Fruit fly (Drosophila melanogaster) whole organism, embryonic: ENCODE measurements around the gene RpS17.
A peak's percentile ranks its signal among the peaks of the same experiment; 100 is the strongest.

Experiments
- Abd-B ChIP-seq: fragments of 200-800 bp; sonication (Bioruptor generic); optimal IDR thresholded peaks from 2 replicates; lab custom pipeline; 2018; ENCODE audit warnings: missing biosample characterization, mild to moderate bottlenecking, missing genetic modification characterization, moderate library complexity
- Atf6 ChIP-seq: fragments of 200-800 bp; sonication (Bioruptor generic); IDR thresholded peaks from 2 replicates; pipeline ENCODE4 v1.3.6; 2022; ENCODE audit warnings: missing biosample characterization, missing genetic modification characterization
- BEAF-32 ChIP-seq: fragments of 200-800 bp; sonication (Bioruptor generic); optimal IDR thresholded peaks from 3 replicates; lab custom pipeline; 2017; ENCODE audit warnings: missing biosample characterization, missing genetic modification characterization, mild to moderate bottlenecking, moderate library complexity, missing genetic modification reagents
- C15 ChIP-seq: fragments of 200-800 bp; sonication (Bioruptor generic); IDR thresholded peaks from 3 replicates; pipeline ENCODE4 v1.3.6; 2022; ENCODE audit warnings: missing biosample characterization, missing genetic modification characterization
- CG1024 ChIP-seq: fragments of 200-800 bp; sonication (Bioruptor generic); IDR thresholded peaks from 2 replicates; pipeline ENCODE4 v1.3.6; 2022; ENCODE audit warnings: missing biosample characterization, missing genetic modification characterization
- CG11695 ChIP-seq: fragments of 200-800 bp; sonication (Bioruptor generic); IDR thresholded peaks from 3 replicates; pipeline ENCODE4 v1.3.6; 2022; ENCODE audit warnings: missing biosample characterization, missing genetic modification characterization
- CG1233 ChIP-seq: fragments of 200-800 bp; sonication (Bioruptor generic); optimal IDR thresholded peaks from 4 replicates; lab custom pipeline; 2018; ENCODE audit warnings: missing biosample characterization, mild to moderate bottlenecking, missing genetic modification characterization
- CG12744 ChIP-seq: fragments of 200-800 bp; sonication (Bioruptor generic); optimal IDR thresholded peaks from 2 replicates; lab custom pipeline; 2016; ENCODE audit warnings: missing biosample characterization, missing genetic modification characterization
- CG12769 ChIP-seq: fragments of 200-800 bp; sonication (Bioruptor generic); optimal IDR thresholded peaks from 2 replicates; lab custom pipeline; 2019; ENCODE audit warnings: missing biosample characterization, mild to moderate bottlenecking, missing genetic modification characterization, moderate library complexity
- CG2120 ChIP-seq: fragments of 200-800 bp; sonication (Bioruptor generic); optimal IDR thresholded peaks from 3 replicates; lab custom pipeline; 2016; ENCODE audit warnings: missing biosample characterization, missing genetic modification characterization
- CG31441 ChIP-seq: fragments of 200-800 bp; sonication (Bioruptor generic); IDR thresholded peaks from 2 replicates; pipeline ENCODE4 v1.3.6; 2022; ENCODE audit warnings: missing biosample characterization, missing genetic modification characterization
- CG3281 ChIP-seq: fragments of 200-800 bp; sonication (Bioruptor generic); optimal IDR thresholded peaks from 3 replicates; lab custom pipeline; 2017; ENCODE audit warnings: missing biosample characterization, mild to moderate bottlenecking, missing genetic modification characterization
- CG34376 ChIP-seq: fragments of 200-800 bp; sonication (Bioruptor generic); optimal IDR thresholded peaks from 2 replicates; lab custom pipeline; 2018; ENCODE audit warnings: missing biosample characterization, mild to moderate bottlenecking, missing genetic modification characterization
- CG4282 ChIP-seq: fragments of 200-800 bp; sonication (Bioruptor generic); optimal IDR thresholded peaks from 2 replicates; lab custom pipeline; 2016; ENCODE audit warnings: missing biosample characterization, missing genetic modification characterization
- CG6765 ChIP-seq: fragments of 200-800 bp; sonication (Bioruptor generic); optimal IDR thresholded peaks from 3 replicates; lab custom pipeline; 2017; ENCODE audit warnings: missing biosample characterization, mild to moderate bottlenecking, missing genetic modification characterization
- CG8765 ChIP-seq: fragments of 200-800 bp; sonication (Bioruptor generic); IDR thresholded peaks from 2 replicates; pipeline ENCODE4 v1.3.6; 2022; ENCODE audit warnings: missing biosample characterization, missing genetic modification characterization
- Camta ChIP-seq: fragments of 200-800 bp; sonication (Bioruptor generic); optimal IDR thresholded peaks from 2 replicates; lab custom pipeline; 2016; ENCODE audit warnings: missing biosample characterization, missing genetic modification characterization
- CoRest ChIP-seq: fragments of 200-800 bp; sonication (Bioruptor generic); optimal IDR thresholded peaks from 3 replicates; lab custom pipeline; 2018; ENCODE audit warnings: missing biosample characterization, mild to moderate bottlenecking, missing genetic modification characterization, moderate library complexity
- CrebB ChIP-seq: fragments of 200-800 bp; sonication (Bioruptor generic); optimal IDR thresholded peaks from 3 replicates; lab custom pipeline; 2018; ENCODE audit warnings: missing biosample characterization, mild to moderate bottlenecking, missing genetic modification characterization
- Dek ChIP-seq: fragments of 200-800 bp; sonication (Bioruptor generic); optimal IDR thresholded peaks from 3 replicates; lab custom pipeline; 2019; ENCODE audit warnings: missing biosample characterization, mild to moderate bottlenecking, missing genetic modification characterization, moderate library complexity
- Doc3 ChIP-seq: fragments of 200-800 bp; sonication (Bioruptor generic); IDR thresholded peaks from 3 replicates; pipeline ENCODE4 v1.3.6; 2022; ENCODE audit warnings: missing biosample characterization, missing genetic modification characterization; ENCODE audit not compliant: partially characterized antibody
- Hey ChIP-seq: fragments of 200-800 bp; sonication (Bioruptor generic); optimal IDR thresholded peaks from 3 replicates; lab custom pipeline; 2018; ENCODE audit warnings: missing biosample characterization, mild to moderate bottlenecking, missing genetic modification characterization
- HmgD ChIP-seq: fragments of 200-800 bp; sonication (Bioruptor generic); optimal IDR thresholded peaks from 3 replicates; lab custom pipeline; 2016; ENCODE audit warnings: missing biosample characterization, missing genetic modification characterization
- HmgZ ChIP-seq: fragments of 200-800 bp; sonication (Bioruptor generic); optimal IDR thresholded peaks from 2 replicates; lab custom pipeline; 2018; ENCODE audit warnings: missing biosample characterization, mild to moderate bottlenecking, missing genetic modification characterization
- Med ChIP-seq: fragments of 200-800 bp; sonication (Bioruptor generic); peaks from one replicate; lab custom pipeline; 2016; ENCODE audit warnings: missing biosample characterization, missing genetic modification characterization, mild to moderate bottlenecking, inconsistent platforms, moderate library complexity
- Sox100B ChIP-seq: fragments of 200-800 bp; sonication (Bioruptor generic); optimal IDR thresholded peaks from 3 replicates; lab custom pipeline; 2018; ENCODE audit warnings: missing biosample characterization, mild to moderate bottlenecking, missing genetic modification characterization
- Vsx1 ChIP-seq: fragments of 200-800 bp; sonication (Bioruptor generic); optimal IDR thresholded peaks from 2 replicates; lab custom pipeline; 2017; ENCODE audit warnings: missing biosample characterization, mild to moderate bottlenecking, missing genetic modification characterization, missing genetic modification reagents
- amos ChIP-seq: fragments of 200-800 bp; sonication (Bioruptor generic); IDR thresholded peaks from 2 replicates; pipeline ENCODE4 v1.3.6; 2022; ENCODE audit warnings: missing biosample characterization, missing genetic modification characterization; ENCODE audit not compliant: partially characterized antibody
- bigmax ChIP-seq: fragments of 200-800 bp; sonication (Bioruptor generic); optimal IDR thresholded peaks from 2 replicates; lab custom pipeline; 2018; ENCODE audit warnings: missing biosample characterization, mild to moderate bottlenecking, missing genetic modification characterization
- ci ChIP-seq: fragments of 200-800 bp; sonication (Bioruptor generic); IDR thresholded peaks from 3 replicates; pipeline ENCODE4 v1.3.6; 2022; ENCODE audit warnings: missing biosample characterization, missing genetic modification characterization
- croc ChIP-seq: fragments of 200-800 bp; sonication (Bioruptor generic); conservative IDR thresholded peaks from 3 replicates; pipeline ENCODE4 v1.3.6; 2022; ENCODE audit warnings: missing biosample characterization, missing genetic modification characterization
- exex ChIP-seq: fragments of 200-800 bp; sonication (Bioruptor generic); optimal IDR thresholded peaks from 4 replicates; lab custom pipeline; 2018; ENCODE audit warnings: missing biosample characterization, mild to moderate bottlenecking, missing genetic modification characterization, moderate library complexity
- eyg ChIP-seq: fragments of 200-800 bp; sonication (Bioruptor generic); optimal IDR thresholded peaks from 3 replicates; lab custom pipeline; 2016; ENCODE audit warnings: missing biosample characterization, missing genetic modification characterization
- gfzf ChIP-seq: fragments of 200-800 bp; sonication (Bioruptor generic); optimal IDR thresholded peaks from 2 replicates; lab custom pipeline; 2016; ENCODE audit warnings: missing biosample characterization, mild to moderate bottlenecking, missing genetic modification characterization, moderate library complexity
- grau ChIP-seq: fragments of 200-800 bp; optimal IDR thresholded peaks from 3 replicates; lab custom pipeline; 2019; ENCODE audit warnings: missing biosample characterization, mild to moderate bottlenecking, missing genetic modification characterization, moderate library complexity
- gsb ChIP-seq: fragments of 200-800 bp; sonication (Bioruptor generic); IDR thresholded peaks from 2 replicates; pipeline ENCODE4 v1.3.6; 2022; ENCODE audit warnings: missing biosample characterization, missing genetic modification characterization
- jigr1 ChIP-seq: fragments of 200-800 bp; sonication (Bioruptor generic); IDR thresholded peaks from 3 replicates; pipeline ENCODE4 v1.3.6; 2022; ENCODE audit warnings: missing biosample characterization, missing genetic modification characterization
- kni ChIP-seq: fragments of 200-800 bp; sonication (Bioruptor generic); optimal IDR thresholded peaks from 3 replicates; lab custom pipeline; 2017; ENCODE audit warnings: mild to moderate bottlenecking, missing biosample characterization, missing genetic modification reagents, missing genetic modification characterization
- lola ChIP-seq, 3 experiments: fragments of >200 bp in 2 of 3; fragments of 200-800 bp in 1 of 3; sonication (Bioruptor generic) in 1 of 3; optimal IDR thresholded peaks; 2 replicates each; lab custom pipeline; 2017 to 2019; ENCODE audit warnings: missing biosample characterization in 3 of 3, missing genetic modification characterization in 3 of 3, mild to moderate bottlenecking in 1 of 3, moderate library complexity in 1 of 3
- nerfin-2 ChIP-seq: fragments of 200-800 bp; sonication (Bioruptor generic); IDR thresholded peaks from 2 replicates; pipeline ENCODE4 v1.3.6; 2022; ENCODE audit warnings: missing biosample characterization, missing genetic modification characterization; ENCODE audit not compliant: partially characterized antibody
- oc ChIP-seq: fragments of 200-800 bp; sonication (Bioruptor generic); optimal IDR thresholded peaks from 2 replicates; lab custom pipeline; 2018; ENCODE audit warnings: missing biosample characterization, mild to moderate bottlenecking, missing genetic modification characterization, moderate library complexity
- org-1 ChIP-seq: fragments of 200-800 bp; sonication (Bioruptor generic); optimal IDR thresholded peaks from 2 replicates; lab custom pipeline; 2017; ENCODE audit warnings: missing biosample characterization, missing genetic modification characterization
- pnt ChIP-seq: fragments of 200-800 bp; sonication (Bioruptor generic); optimal IDR thresholded peaks from 3 replicates; lab custom pipeline; 2016; ENCODE audit warnings: missing biosample characterization, missing genetic modification characterization
- schlank ChIP-seq: fragments of 200-800 bp; sonication (Bioruptor generic); optimal IDR thresholded peaks from 2 replicates; lab custom pipeline; 2018; ENCODE audit warnings: missing biosample characterization, mild to moderate bottlenecking, missing genetic modification characterization
- sima ChIP-seq: fragments of 200-800 bp; sonication (Bioruptor generic); optimal IDR thresholded peaks from 2 replicates; lab custom pipeline; 2016; ENCODE audit warnings: missing biosample characterization, missing genetic modification characterization
- stc ChIP-seq: fragments of 200-800 bp; sonication (Bioruptor generic); IDR thresholded peaks from 2 replicates; pipeline ENCODE4 v1.3.6; 2022; ENCODE audit warnings: missing biosample characterization, missing genetic modification characterization
- wdn ChIP-seq: fragments of 200-800 bp; sonication (Bioruptor generic); IDR thresholded peaks from 2 replicates; pipeline ENCODE4 v1.3.6; 2022; ENCODE audit warnings: missing biosample characterization, missing genetic modification characterization
- yki ChIP-seq: fragments of >200 bp; optimal IDR thresholded peaks from 3 replicates; lab custom pipeline; 2018
- zfh1 ChIP-seq: fragments of 200-800 bp; sonication (Bioruptor generic); IDR thresholded peaks from 3 replicates; pipeline ENCODE4 v1.3.6; 2022; ENCODE audit warnings: missing biosample characterization, missing genetic modification characterization

Gene RpS17

dm6 chr3L:9460775-9461491 lies 31.3 kb upstream of the RpS17 start, which contains the start of the genes CG3434 and CG44838 (continued):
- TF ChIP-seq Camta, result peak; percentile 35
- peak; percentile 75 for TF ChIP-seq kni (GFP tag; lab: Kevin White, UChicago)
- TF ChIP-seq org-1 (GFP tag; lab: Kevin White, UChicago), result no peak
- peak; percentile 40 for TF ChIP-seq CG12769 (tag; lab: Kevin White, UChicago)
- peak; percentile 56 for TF ChIP-seq HmgD (GFP tag; lab: Kevin White, UChicago)
- TF ChIP-seq zfh1 (GFP tag; lab: Robert Waterston, UW), result peak; percentile 68; the same call in 2 of the 3 replicates
- TF ChIP-seq wdn (GFP tag; lab: Robert Waterston, UW), result peak; percentile 40; the same call in 1 of the 2 replicates
- TF ChIP-seq CG4282 (GFP tag; lab: Kevin White, UChicago), result peak; percentile 48
- no peak; the same call in 1 of the 2 replicates for TF ChIP-seq amos (GFP tag; lab: Robert Waterston, UW)
- no peak for TF ChIP-seq schlank
- TF ChIP-seq Abd-B (GFP tag; lab: Kevin White, UChicago), result peak; percentile 86
- peak; percentile 55; the same call in 1 of the 3 replicates for TF ChIP-seq croc
- no peak for TF ChIP-seq gsb (GFP tag; lab: Robert Waterston, UW)
- TF ChIP-seq nerfin-2 (GFP tag; lab: Robert Waterston, UW), result no peak
- TF ChIP-seq sima (GFP tag; lab: Kevin White, UChicago), result peak; percentile 29
- TF ChIP-seq C15 (GFP tag; lab: Robert Waterston, UW), result peak; percentile 52; the same call in 1 of the 3 replicates
- TF ChIP-seq bigmax (GFP tag; lab: Kevin White, UChicago), result peak; percentile 50
- TF ChIP-seq yki, result no peak
- peak; percentile 38; the same call in 1 of the 3 replicates for TF ChIP-seq jigr1 (GFP tag; lab: Robert Waterston, UW)
- TF ChIP-seq grau (tag; lab: Kevin White, UChicago), result peak; percentile 84
- TF ChIP-seq CoRest (tag; lab: Kevin White, UChicago), result peak; percentile 88
- TF ChIP-seq Atf6 (GFP tag; lab: Robert Waterston, UW), result peak; percentile 63; the same call in 1 of the 2 replicates
- no peak for TF ChIP-seq eyg
- peak; percentile 77 for TF ChIP-seq Dek (tag; lab: Kevin White, UChicago)
- TF ChIP-seq stc, result peak; percentile 78
- TF ChIP-seq CG31441 (GFP tag; lab: Robert Waterston, UW), result peak; percentile 87
- TF ChIP-seq Hey (tag; lab: Kevin White, UChicago), result peak; percentile 9
- TF ChIP-seq ci, result peak; percentile 79; the same call in 2 of the 3 replicates
- peak; percentile 16 for TF ChIP-seq gfzf (GFP tag; lab: Kevin White, UChicago)
- TF ChIP-seq oc, result peak; percentile 49
- peak; percentile 38 for TF ChIP-seq CrebB (tag; lab: Kevin White, UChicago)
- TF ChIP-seq CG2120, result peak; percentile 90
- TF ChIP-seq Doc3 (GFP tag; lab: Robert Waterston, UW), result no peak
- 0 out of 2 replicates have a peak, but pooled peaks have one; percentile 38 for TF ChIP-seq CG1024 (GFP tag; lab: Robert Waterston, UW)
- peak; percentile 74 for TF ChIP-seq CG1233 (GFP tag; lab: Kevin White, UChicago)
- TF ChIP-seq pnt (GFP tag; lab: Kevin White, UChicago), result peak; percentile 53
- peak in 1 of 3 experiments; percentile 79 for TF ChIP-seq lola (GFP tag; optimal IDR thresholded peaks at IDR 0.05; lab: Kevin White, UChicago)
- peak; percentile 76 for TF ChIP-seq CG6765 (GFP tag; lab: Kevin White, UChicago)
- peak; percentile 67; the same call in 2 of the 3 replicates for TF ChIP-seq CG11695 (GFP tag; lab: Robert Waterston, UW)
- TF ChIP-seq Sox100B (GFP tag; lab: Kevin White, UChicago), result peak; percentile 71
- TF ChIP-seq CG8765 (GFP tag; lab: Robert Waterston, UW), result peak; percentile 64
- peak; percentile 79 for TF ChIP-seq CG3281
- peak; percentile 38 for TF ChIP-seq BEAF-32
- TF ChIP-seq exex, result peak; percentile 45
- TF ChIP-seq CG12744 (GFP tag; lab: Kevin White, UChicago), result peak; percentile 28
- TF ChIP-seq HmgZ, result peak; percentile 82
- TF ChIP-seq Med (GFP tag; lab: Kevin White, UChicago), result peak; percentile 92
- peak; percentile 70 for TF ChIP-seq CG34376 (GFP tag; lab: Kevin White, UChicago)
- peak; percentile 58 for TF ChIP-seq Vsx1
